Worm (Caenorhabditis elegans): ENCODE measurements around the gene Y57G11C.1131.
A peak's percentile ranks its signal among the peaks of the same experiment; 100 is the strongest.

The Y57G11C.1131 gene

DNA sequence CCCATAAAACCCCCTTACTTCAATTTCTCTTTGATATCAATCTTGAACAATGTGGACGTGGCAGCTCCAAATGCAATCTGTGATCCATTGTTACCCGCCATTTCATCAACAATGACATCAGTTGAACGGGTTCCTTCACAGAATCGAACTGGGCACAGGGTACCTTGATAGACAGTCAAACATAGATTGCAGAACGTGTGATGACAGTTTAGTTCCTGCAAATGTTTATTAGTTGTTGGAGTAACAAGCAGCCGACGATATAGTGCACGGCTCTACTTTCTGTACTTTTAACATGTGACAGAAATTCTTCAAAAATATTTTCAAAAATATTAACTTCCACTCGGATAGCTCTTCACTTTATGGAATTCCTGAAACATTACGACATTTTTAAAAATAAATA is 11.5 kb downstream of the Y57G11C.1131 start, which contains the start of gene Y57G11C.48:
TSS of gene Y57G11C.48 (minus strand) at position 101 of the 400 bp plus-strand sequence.
- TF ChIP-seq fkh-4 (tag; optimal IDR thresholded peaks at IDR 0.05; ENCODE audit: borderline replicate concordance) (no peak), unc-86 (tag; optimal IDR thresholded peaks at IDR 0.05) (no peak), dpl-1 (GFP tag; optimal IDR thresholded peaks at IDR 0.05) (no peak), nhr-90 (tag; optimal IDR thresholded peaks at IDR 0.05; ENCODE audit: poor library complexity) (no peak), lsy-2 (tag; optimal IDR thresholded peaks at IDR 0.05) (no peak), nhr-84 (tag; optimal IDR thresholded peaks at IDR 0.05) (no peak), nhr-47 (tag; optimal IDR thresholded peaks at IDR 0.05) (no peak), xbp-1 (tag; optimal IDR thresholded peaks at IDR 0.05) (no peak), nhr-71 (tag; optimal IDR thresholded peaks at IDR 0.05) (no peak), zip-4 (GFP tag; optimal IDR thresholded peaks at IDR 0.05) (no peak)

DNA sequence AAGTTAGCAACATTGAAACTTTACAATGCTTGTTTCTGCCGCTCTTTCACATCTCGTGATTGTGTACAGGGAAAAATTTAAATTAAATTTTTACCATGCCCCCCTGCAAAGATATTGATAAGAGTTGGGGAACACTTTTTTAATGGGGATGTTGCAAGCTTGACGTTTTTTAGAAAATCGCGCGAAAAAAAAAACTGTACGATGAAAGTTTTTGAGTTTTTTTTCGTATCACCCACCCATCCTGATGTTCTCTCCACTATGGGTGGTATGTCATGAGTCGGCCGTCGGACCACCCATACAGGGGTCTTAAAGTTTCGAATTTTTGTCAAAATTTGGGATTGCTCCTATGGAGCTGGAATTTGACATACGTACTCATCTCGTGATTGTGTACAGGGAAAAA is 16.3 kb downstream of the Y57G11C.1131 start:
- TF ChIP-seq rnt-1 (tag; optimal IDR thresholded peaks at IDR 0.05) (no peak), elt-3 (tag; optimal IDR thresholded peaks at IDR 0.05) (no peak), swsn-7 (tag; optimal IDR thresholded peaks at IDR 0.05) (no peak), snpc-4 (tag; optimal IDR thresholded peaks at IDR 0.05) (no peak), ces-1 (GFP tag; optimal IDR thresholded peaks at IDR 0.05) (no peak), nhr-77 (tag; optimal IDR thresholded peaks at IDR 0.05) (no peak), efl-1 (optimal IDR thresholded peaks at IDR 0.05) (no peak), efl-1 (GFP tag; optimal IDR thresholded peaks at IDR 0.05 in 1 of 2) (peak in 1 of 2 experiments; percentile 47), unc-98 (GFP tag; IDR thresholded peaks at IDR 0.05) (no peak), lin-39 (tag; optimal IDR thresholded peaks at IDR 0.05) (no peak)

DNA sequence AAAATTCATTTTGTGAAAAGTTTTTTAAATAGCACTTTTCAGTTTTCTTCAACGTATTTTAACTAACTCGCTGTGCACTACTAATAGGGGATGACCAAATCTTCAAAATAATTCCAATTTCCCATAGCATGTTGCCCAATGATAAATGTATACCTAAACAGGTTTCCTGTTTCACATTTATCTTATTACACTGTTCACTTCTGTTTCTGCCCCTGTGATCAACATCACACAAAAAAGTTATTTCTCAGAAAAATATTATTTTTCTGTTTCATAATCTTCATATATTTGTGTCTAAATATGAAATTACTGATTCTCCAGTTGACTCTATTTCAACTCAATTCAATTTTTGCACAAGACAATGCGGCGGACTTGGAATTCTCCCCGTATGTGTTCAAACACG is 17.7 kb downstream of the Y57G11C.1131 start, which contains the start of gene Y41E3.22:
TSS of gene Y41E3.22 (plus strand) at position 243 of the 400 bp plus-strand sequence.
- no peak for TF ChIP-seq snpc-4 (tag; optimal IDR thresholded peaks at IDR 0.05)
- TF ChIP-seq lin-35 (GFP tag; optimal IDR thresholded peaks at IDR 0.05) = no peak
- TF ChIP-seq sup-37 (GFP tag; optimal IDR thresholded peaks at IDR 0.05) = no peak

- TF ChIP-seq zag-1 (tag; optimal IDR thresholded peaks at IDR 0.05) (no peak), nhr-12 (tag; optimal IDR thresholded peaks at IDR 0.05) (no peak), unc-86 (tag; optimal IDR thresholded peaks at IDR 0.05) (no peak), grh-1 (GFP tag; IDR thresholded peaks at IDR 0.05) (no peak), swsn-7 (tag; optimal IDR thresholded peaks at IDR 0.05) (no peak), nhr-77 (tag; optimal IDR thresholded peaks at IDR 0.05) (no peak), aly-2 (tag; optimal IDR thresholded peaks at IDR 0.05) (no peak), nhr-19 (GFP tag; conservative IDR thresholded peaks at IDR 0.05) (no peak), alr-1 (tag; optimal IDR thresholded peaks at IDR 0.05; ENCODE audit: borderline replicate concordance) (no peak), fkh-10 (GFP tag; optimal IDR thresholded peaks at IDR 0.05) (no peak), ceh-8 (GFP tag; optimal IDR thresholded peaks at IDR 0.05) (no peak), F16B12.6 (tag; optimal IDR thresholded peaks at IDR 0.05) (no peak), dsc-1 (tag; optimal IDR thresholded peaks at IDR 0.05) (no peak), nhr-47 (tag; optimal IDR thresholded peaks at IDR 0.05) (no peak), xbp-1 (tag; optimal IDR thresholded peaks at IDR 0.05) (no peak)
Measured at ce11 chrIV:14953802-14954201, 21.0 kb downstream of the Y57G11C.1131 start.

ce11 chrIV:14954842-14955241 is 22.1 kb downstream of the Y57G11C.1131 start:
- TF ChIP-seq lin-15B (tag; optimal IDR thresholded peaks at IDR 0.05) (no peak), unc-130 (tag; optimal IDR thresholded peaks at IDR 0.05) (no peak), ama-1 (optimal IDR thresholded peaks at IDR 0.05) (no peak), dpl-1 (GFP tag; optimal IDR thresholded peaks at IDR 0.05) (peak in 2 of 3 experiments; percentile 17 to 26), lsy-2 (tag; optimal IDR thresholded peaks at IDR 0.05) (peak in 1 of 2 experiments; percentile 43), fkh-8 (tag; optimal IDR thresholded peaks at IDR 0.05) (no peak), pqm-1 (tag; optimal IDR thresholded peaks at IDR 0.05) (no peak), efl-1 (optimal IDR thresholded peaks at IDR 0.05) (peak in 1 of 2 experiments; percentile 40), efl-1 (GFP tag; optimal IDR thresholded peaks at IDR 0.05 in 1 of 2) (peak in 1 of 2 experiments; percentile 5), nhr-47 (tag; optimal IDR thresholded peaks at IDR 0.05) (no peak)

All from whole organism, L1 larva.